Fruit fly (Drosophila melanogaster) whole organism, embryonic: Measurements from ENCODE around the gene SmydA-2.

ENCODE experiments used
- Abd-B ChIP-seq: fragments of 200-800 bp; sonication (Bioruptor generic); optimal IDR thresholded peaks from 2 replicates; lab custom pipeline; 2018; ENCODE audit warnings: missing biosample characterization, mild to moderate bottlenecking, missing genetic modification characterization, moderate library complexity
- Atf-2 ChIP-seq: fragments of 200-800 bp; sonication (Bioruptor generic); optimal IDR thresholded peaks from 2 replicates; lab custom pipeline; 2016; ENCODE audit warnings: missing biosample characterization, missing genetic modification characterization
- Atf6 ChIP-seq: fragments of 200-800 bp; sonication (Bioruptor generic); IDR thresholded peaks from 2 replicates; pipeline ENCODE4 v1.3.6; 2022; ENCODE audit warnings: missing biosample characterization, missing genetic modification characterization
- Bdp1 ChIP-seq: fragments of 200-800 bp; sonication (Bioruptor generic); optimal IDR thresholded peaks from 3 replicates; lab custom pipeline; 2016; ENCODE audit warnings: missing biosample characterization, missing genetic modification characterization
- CG10147 ChIP-seq: fragments of 200-800 bp; sonication (Bioruptor generic); optimal IDR thresholded peaks from 2 replicates; lab custom pipeline; 2019; ENCODE audit warnings: missing biosample characterization, mild to moderate bottlenecking, missing genetic modification characterization, moderate library complexity
- CG10209 ChIP-seq: fragments of 200-800 bp; sonication (Bioruptor generic); optimal IDR thresholded peaks from 3 replicates; lab custom pipeline; 2017; ENCODE audit warnings: missing biosample characterization, mild to moderate bottlenecking, missing genetic modification characterization, missing genetic modification reagents
- CG1024 ChIP-seq: fragments of 200-800 bp; sonication (Bioruptor generic); IDR thresholded peaks from 2 replicates; pipeline ENCODE4 v1.3.6; 2022; ENCODE audit warnings: missing biosample characterization, missing genetic modification characterization
- CG10431 ChIP-seq: fragments of 200-800 bp; sonication (Bioruptor generic); optimal IDR thresholded peaks from 3 replicates; lab custom pipeline; 2018; ENCODE audit warnings: missing biosample characterization, mild to moderate bottlenecking, missing genetic modification characterization
- CG10565 ChIP-seq: fragments of 200-800 bp; sonication (Bioruptor generic); optimal IDR thresholded peaks from 3 replicates; lab custom pipeline; 2016; ENCODE audit warnings: missing biosample characterization, mild to moderate bottlenecking, missing genetic modification characterization
- CG11560 ChIP-seq: fragments of 200-800 bp; sonication (Bioruptor generic); IDR thresholded peaks from 3 replicates; pipeline ENCODE4 v1.3.6; 2022; ENCODE audit warnings: missing biosample characterization, missing genetic modification characterization
- CG11695 ChIP-seq: fragments of 200-800 bp; sonication (Bioruptor generic); IDR thresholded peaks from 3 replicates; pipeline ENCODE4 v1.3.6; 2022; ENCODE audit warnings: missing biosample characterization, missing genetic modification characterization
- CG11696 ChIP-seq: fragments of 200-800 bp; sonication (Bioruptor generic); IDR thresholded peaks from 2 replicates; pipeline ENCODE4 v1.3.6; 2022; ENCODE audit warnings: missing biosample characterization, missing genetic modification characterization
- CG13424 ChIP-seq: fragments of 200-800 bp; sonication (Bioruptor generic); optimal IDR thresholded peaks from 2 replicates; lab custom pipeline; 2019; ENCODE audit warnings: missing biosample characterization, mild to moderate bottlenecking, missing genetic modification characterization, moderate library complexity
- CG13894 ChIP-seq: fragments of 200-800 bp; sonication (Bioruptor generic); optimal IDR thresholded peaks from 3 replicates; lab custom pipeline; 2018; ENCODE audit warnings: missing biosample characterization, mild to moderate bottlenecking, missing genetic modification characterization, moderate library complexity
- CG15696 ChIP-seq: fragments of 200-800 bp; sonication (Bioruptor generic); optimal IDR thresholded peaks from 2 replicates; lab custom pipeline; 2019; ENCODE audit warnings: missing biosample characterization, mild to moderate bottlenecking, missing genetic modification characterization, moderate library complexity
- CG1602 ChIP-seq: fragments of 200-800 bp; sonication (Bioruptor generic); optimal IDR thresholded peaks from 3 replicates; lab custom pipeline; 2016; ENCODE audit warnings: missing biosample characterization, missing genetic modification characterization
- CG1647 ChIP-seq: fragments of 200-800 bp; sonication (Bioruptor generic); optimal IDR thresholded peaks from 3 replicates; lab custom pipeline; 2016; ENCODE audit warnings: missing biosample characterization, missing genetic modification characterization
- CG2129 ChIP-seq: fragments of 200-800 bp; sonication (Bioruptor generic); IDR thresholded peaks from 2 replicates; pipeline ENCODE4 v1.3.6; 2022; ENCODE audit warnings: missing biosample characterization, missing genetic modification characterization; ENCODE audit not compliant: partially characterized antibody
- CG33213 ChIP-seq: fragments of 200-800 bp; sonication (Bioruptor generic); optimal IDR thresholded peaks from 3 replicates; lab custom pipeline; 2016; ENCODE audit warnings: missing biosample characterization, missing genetic modification characterization
- CG3847 ChIP-seq: fragments of 200-800 bp; sonication (Bioruptor generic); IDR thresholded peaks from 2 replicates; pipeline ENCODE4 v1.3.6; 2022; ENCODE audit warnings: missing biosample characterization, missing genetic modification characterization
- CG4854 ChIP-seq: fragments of 200-800 bp; sonication (Bioruptor generic); optimal IDR thresholded peaks from 2 replicates; lab custom pipeline; 2016; ENCODE audit warnings: missing biosample characterization, missing genetic modification characterization, inconsistent platforms
- CG5245 ChIP-seq: fragments of 200-800 bp; sonication (Bioruptor generic); optimal IDR thresholded peaks from 3 replicates; lab custom pipeline; 2016; ENCODE audit warnings: missing biosample characterization, missing genetic modification characterization
- CG5953 ChIP-seq: fragments of 200-800 bp; sonication (Bioruptor generic); IDR thresholded peaks from 2 replicates; pipeline ENCODE4 v1.3.6; 2022; ENCODE audit warnings: missing biosample characterization, missing genetic modification characterization
- CG6654 ChIP-seq: fragments of 200-800 bp; sonication (Bioruptor generic); optimal IDR thresholded peaks from 2 replicates; lab custom pipeline; 2017; ENCODE audit warnings: missing biosample characterization, mild to moderate bottlenecking, missing genetic modification characterization
- CG6683 ChIP-seq: fragments of 200-800 bp; sonication (Bioruptor generic); optimal IDR thresholded peaks from 2 replicates; lab custom pipeline; 2017; ENCODE audit warnings: missing biosample characterization, mild to moderate bottlenecking, missing genetic modification characterization, missing genetic modification reagents
- CG7271 ChIP-seq: fragments of 200-800 bp; sonication (Bioruptor generic); optimal IDR thresholded peaks from 2 replicates; lab custom pipeline; 2018; ENCODE audit warnings: missing biosample characterization, mild to moderate bottlenecking, missing genetic modification characterization, moderate library complexity
- CG7556 ChIP-seq: fragments of 200-800 bp; sonication (Bioruptor generic); optimal IDR thresholded peaks from 2 replicates; lab custom pipeline; 2017; ENCODE audit warnings: missing biosample characterization, mild to moderate bottlenecking, missing genetic modification characterization
- CG7839 ChIP-seq: fragments of 200-800 bp; sonication (Bioruptor generic); optimal IDR thresholded peaks from 3 replicates; lab custom pipeline; 2018; ENCODE audit warnings: missing biosample characterization, mild to moderate bottlenecking, missing genetic modification characterization, moderate library complexity
- D ChIP-seq, 2 experiments: fragments of 200-800 bp in 1 of 2; fragments of >200 bp in 1 of 2; sonication (Bioruptor generic) in 1 of 2; optimal IDR thresholded peaks; 2 replicates in 1 of 2; 3 replicates in 1 of 2; lab custom pipeline; 2017; ENCODE audit warnings: mild to moderate bottlenecking in 1 of 2, missing biosample characterization in 1 of 2, missing genetic modification characterization in 1 of 2, missing genetic modification reagents in 1 of 2
- Fer3 ChIP-seq: fragments of 200-800 bp; sonication (Bioruptor generic); optimal IDR thresholded peaks from 2 replicates; lab custom pipeline; 2018; ENCODE audit warnings: missing biosample characterization, mild to moderate bottlenecking, missing genetic modification characterization, moderate library complexity
- GATAe ChIP-seq: fragments of 200-800 bp; sonication (Bioruptor generic); conservative IDR thresholded peaks from 2 replicates; pipeline ENCODE4 v1.3.6; 2022; ENCODE audit warnings: missing biosample characterization, missing genetic modification characterization
- H15 ChIP-seq: fragments of 200-800 bp; sonication (Bioruptor generic); IDR thresholded peaks from 3 replicates; pipeline ENCODE4 v1.3.6; 2022; ENCODE audit warnings: missing biosample characterization, missing genetic modification characterization
- ac ChIP-seq: fragments of 200-800 bp; sonication (Bioruptor generic); optimal IDR thresholded peaks from 3 replicates; lab custom pipeline; 2017; ENCODE audit warnings: missing biosample characterization, mild to moderate bottlenecking, missing genetic modification characterization
- al ChIP-seq: fragments of 200-800 bp; sonication (Bioruptor generic); IDR thresholded peaks from 2 replicates; pipeline ENCODE4 v1.3.6; 2022; ENCODE audit warnings: missing biosample characterization, missing genetic modification characterization
- ash1 ChIP-seq: fragments of 200-800 bp; sonication (Bioruptor generic); optimal IDR thresholded peaks from 2 replicates; lab custom pipeline; 2018; ENCODE audit warnings: missing biosample characterization, mild to moderate bottlenecking, missing genetic modification characterization
- chinmo ChIP-seq: fragments of 200-800 bp; sonication (Bioruptor generic); IDR thresholded peaks from 4 replicates; pipeline ENCODE4 v1.3.6; 2022; ENCODE audit warnings: missing biosample characterization, missing genetic modification characterization; ENCODE audit not compliant: partially characterized antibody
- danr ChIP-seq: fragments of 200-800 bp; sonication (Bioruptor generic); IDR thresholded peaks from 2 replicates; pipeline ENCODE4 v1.3.6; 2022; ENCODE audit warnings: missing biosample characterization, missing genetic modification characterization
- dati ChIP-seq: fragments of 200-800 bp; sonication (Bioruptor generic); IDR thresholded peaks from 2 replicates; pipeline ENCODE4 v1.3.6; 2022; ENCODE audit warnings: missing biosample characterization, missing genetic modification characterization
- fd3F ChIP-seq: fragments of 200-800 bp; sonication (Bioruptor generic); optimal IDR thresholded peaks from 2 replicates; lab custom pipeline; 2018; ENCODE audit warnings: missing biosample characterization, mild to moderate bottlenecking, missing genetic modification characterization, moderate library complexity
- grn ChIP-seq: fragments of 200-800 bp; sonication (Bioruptor generic); optimal IDR thresholded peaks from 3 replicates; lab custom pipeline; 2017; ENCODE audit warnings: missing biosample characterization, missing genetic modification characterization
- mam ChIP-seq: fragments of 200-800 bp; sonication (Bioruptor generic); optimal IDR thresholded peaks from 3 replicates; lab custom pipeline; 2016; ENCODE audit warnings: missing biosample characterization, missing genetic modification characterization
- pnt ChIP-seq: fragments of 200-800 bp; sonication (Bioruptor generic); optimal IDR thresholded peaks from 3 replicates; lab custom pipeline; 2016; ENCODE audit warnings: missing biosample characterization, missing genetic modification characterization
- ranshi ChIP-seq: fragments of 200-800 bp; sonication (Bioruptor generic); IDR thresholded peaks from 2 replicates; pipeline ENCODE4 v1.3.6; 2022; ENCODE audit warnings: missing biosample characterization, missing genetic modification characterization
- scrt ChIP-seq: fragments of 200-800 bp; sonication (Bioruptor generic); optimal IDR thresholded peaks from 2 replicates; lab custom pipeline; 2018; ENCODE audit warnings: missing biosample characterization, mild to moderate bottlenecking, missing genetic modification characterization, moderate library complexity
- shn ChIP-seq: fragments of 200-800 bp; sonication (Bioruptor generic); optimal IDR thresholded peaks from 3 replicates; lab custom pipeline; 2016; ENCODE audit warnings: missing biosample characterization, missing genetic modification characterization
- slbo ChIP-seq: fragments of 200-800 bp; sonication (Bioruptor generic); IDR thresholded peaks from 2 replicates; pipeline ENCODE4 v1.3.6; 2022; ENCODE audit warnings: missing biosample characterization, missing genetic modification characterization
- sob ChIP-seq: fragments of 200-800 bp; sonication (Bioruptor generic); IDR thresholded peaks from 2 replicates; pipeline ENCODE4 v1.3.6; 2022; ENCODE audit warnings: missing biosample characterization, missing genetic modification characterization
- stwl ChIP-seq: fragments of 200-800 bp; sonication (Bioruptor generic); optimal IDR thresholded peaks from 3 replicates; lab custom pipeline; 2018; ENCODE audit warnings: missing biosample characterization, mild to moderate bottlenecking, missing genetic modification characterization, moderate library complexity
- sug ChIP-seq: fragments of 200-800 bp; optimal IDR thresholded peaks from 2 replicates; lab custom pipeline; 2019; ENCODE audit warnings: missing biosample characterization, mild to moderate bottlenecking, missing genetic modification characterization, moderate library complexity
- zen2 ChIP-seq: fragments of 200-800 bp; sonication (Bioruptor generic); IDR thresholded peaks from 3 replicates; pipeline ENCODE4 v1.3.6; 2022; ENCODE audit warnings: missing biosample characterization, missing genetic modification characterization; ENCODE audit not compliant: partially characterized antibody

Gene SmydA-2

DNA sequence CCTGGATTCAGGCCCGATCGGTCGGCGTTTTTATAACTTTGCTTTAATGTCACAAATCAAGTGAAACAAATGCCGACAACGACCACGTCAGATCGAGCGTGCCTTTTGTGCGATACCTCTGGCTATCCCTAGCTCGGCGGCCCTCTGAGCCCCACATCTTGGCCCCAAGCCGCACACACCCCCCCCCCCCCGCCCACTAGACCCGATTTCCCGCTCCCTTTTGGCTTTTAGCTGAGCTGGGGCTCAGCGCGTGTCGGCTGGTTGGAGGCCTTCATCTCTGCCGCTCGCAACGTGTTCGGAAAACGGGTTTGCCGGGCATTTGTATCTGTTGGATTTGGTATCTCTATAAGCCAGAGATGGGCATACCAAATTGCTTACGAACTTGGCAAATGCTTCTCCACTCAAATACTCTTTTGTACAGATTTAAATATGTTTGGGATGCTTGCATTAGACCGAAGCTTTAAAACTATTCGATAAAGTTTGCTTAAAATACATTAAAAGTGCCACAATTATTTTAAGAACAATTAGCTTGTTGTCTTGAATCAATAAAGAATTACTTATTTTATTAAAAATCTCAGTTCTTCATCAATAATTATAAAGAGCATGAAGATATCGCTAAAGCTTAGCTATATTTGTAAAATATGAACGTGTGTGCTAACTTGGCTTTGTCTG is 13.2 kb upstream of the SmydA-2 start (continued):
- TF ChIP-seq ash1 (GFP tag; lab: Kevin White, UChicago) (no peak), sug (tag; lab: Kevin White, UChicago) (no peak), ac (no peak), CG10147 (peak; percentile 42), CG4854 (GFP tag; lab: Kevin White, UChicago) (no peak), stwl (tag; lab: Kevin White, UChicago) (no peak), GATAe (no peak), CG11695 (peak; percentile 62), CG1024 (GFP tag; lab: Robert Waterston, UW) (no peak), CG10209 (peak; percentile 35), CG5245 (GFP tag; lab: Kevin White, UChicago) (no peak), dati (GFP tag; lab: Robert Waterston, UW) (no peak), CG11696 (no peak), grn (no peak), CG10431 (GFP tag; lab: Kevin White, UChicago) (no peak), CG10565 (no peak), CG7271 (tag; lab: Kevin White, UChicago) (no peak), fd3F (GFP tag; lab: Kevin White, UChicago) (peak; percentile 39), pnt (no peak), Atf-2 (GFP tag; lab: Kevin White, UChicago) (no peak), D (optimal IDR thresholded peaks at IDR 0.05; lab: Kevin White, UChicago) (no peak), D (GFP tag; optimal IDR thresholded peaks at IDR 0.05; lab: Kevin White, UChicago) (no peak), CG13424 (tag; lab: Kevin White, UChicago) (peak; percentile 55), Abd-B (GFP tag; lab: Kevin White, UChicago) (no peak), al (GFP tag; lab: Robert Waterston, UW) (0 out of 2 replicates have a peak, but pooled peaks have one; percentile 22), Atf6 (GFP tag; lab: Robert Waterston, UW) (no peak; the same call in 1 of the 2 replicates), danr (GFP tag; lab: Robert Waterston, UW) (no peak), chinmo (peak; percentile 75; the same call in 2 of the 4 replicates), CG15696 (no peak), ranshi (GFP tag; lab: Robert Waterston, UW) (0 out of 2 replicates have a peak, but pooled peaks have one; percentile 11), CG13894 (peak; percentile 82), CG5953 (GFP tag; lab: Robert Waterston, UW) (no peak), CG2129 (GFP tag; lab: Robert Waterston, UW) (no peak), CG6683 (no peak), zen2 (GFP tag; lab: Robert Waterston, UW) (no peak), CG6654 (GFP tag; lab: Kevin White, UChicago) (no peak), sob (GFP tag; lab: Robert Waterston, UW) (no peak), CG7556 (peak; percentile 62), CG1602 (GFP tag; lab: Kevin White, UChicago) (no peak), CG11560 (tag; lab: Robert Waterston, UW) (no peak), Fer3 (tag; lab: Kevin White, UChicago) (peak; percentile 27), CG7839 (peak; percentile 63), CG1647 (no peak), shn (no peak), slbo (no peak), CG3847 (GFP tag; lab: Robert Waterston, UW) (no peak), Bdp1 (GFP tag; lab: Kevin White, UChicago) (no peak), CG33213 (GFP tag; lab: Kevin White, UChicago) (no peak), scrt (GFP tag; lab: Kevin White, UChicago) (peak; percentile 25), mam (GFP tag; lab: Kevin White, UChicago) (peak; percentile 1), H15 (no peak)
